Fruit fly (Drosophila melanogaster): Measurements from ENCODE around the gene Cbp80.

Gene Cbp80

DNA sequence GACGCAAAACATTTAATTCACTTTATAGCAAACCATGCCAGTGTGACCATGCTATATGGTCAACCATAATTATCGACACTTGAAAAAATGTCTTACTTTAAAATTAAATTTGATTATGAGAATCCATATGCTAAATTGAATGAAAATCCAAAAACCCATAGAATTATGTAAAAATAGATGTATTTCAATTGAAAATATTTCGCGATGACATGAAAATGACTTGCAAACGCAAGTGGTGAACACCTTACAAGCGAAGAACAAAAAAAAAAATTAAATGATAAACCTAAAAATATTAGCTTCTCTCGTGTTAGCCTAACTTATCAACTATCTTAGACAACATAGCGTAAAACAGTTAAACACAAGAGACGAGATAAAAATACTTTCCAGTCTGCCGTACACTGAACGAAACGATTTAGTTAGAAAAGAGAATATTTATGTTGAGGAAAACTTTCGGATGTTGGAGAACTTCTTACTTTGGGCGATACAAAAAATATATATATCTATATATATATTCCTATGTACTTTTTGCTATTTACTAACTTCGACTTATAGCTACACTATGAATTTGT, 30.1 kb downstream of the Cbp80 start (continued):
- peak; percentile 64 for TF ChIP-seq topi (GFP tag; optimal IDR thresholded peaks at IDR 0.05)
- TF ChIP-seq net (GFP tag; optimal IDR thresholded peaks at IDR 0.05): peak; percentile 51
- TF ChIP-seq Eip78C (GFP tag): peak; percentile 90
- no peak for TF ChIP-seq CG7368 (GFP tag; optimal IDR thresholded peaks at IDR 0.05)
- no peak for TF ChIP-seq CG9139 (GFP tag; optimal IDR thresholded peaks at IDR 0.05)
- TF ChIP-seq CG10631 (GFP tag; optimal IDR thresholded peaks at IDR 0.05): peak; percentile 62
- no peak for TF ChIP-seq CG1621 (tag; optimal IDR thresholded peaks at IDR 0.05)
- TF ChIP-seq CG11902 (GFP tag; optimal IDR thresholded peaks at IDR 0.05): no peak
- TF ChIP-seq Eip93F (GFP tag; optimal IDR thresholded peaks at IDR 0.05): no peak
- TF ChIP-seq CG6792 (GFP tag; optimal IDR thresholded peaks at IDR 0.05): peak; percentile 53
- TF ChIP-seq Ets96B (tag; optimal IDR thresholded peaks at IDR 0.05): peak; percentile 38
- TF ChIP-seq CG6854 (GFP tag; optimal IDR thresholded peaks at IDR 0.05): no peak
- TF ChIP-seq CG8119 (GFP tag; IDR thresholded peaks at IDR 0.05): peak; percentile 64
- peak; percentile 78 for TF ChIP-seq CG15336 (GFP tag; IDR thresholded peaks at IDR 0.05)
- TF ChIP-seq Sox15 (GFP tag; optimal IDR thresholded peaks at IDR 0.05): peak; percentile 38
- peak in 1 of 2 experiments; percentile 32 for TF ChIP-seq ss (GFP tag; optimal IDR thresholded peaks at IDR 0.05)
- TF ChIP-seq salr (GFP tag; optimal IDR thresholded peaks at IDR 0.05): peak in 1 of 2 experiments; percentile 57
- peak; percentile 51 for TF ChIP-seq CG10669 (GFP tag; optimal IDR thresholded peaks at IDR 0.05)
- TF ChIP-seq dsx (GFP tag; optimal IDR thresholded peaks at IDR 0.05; ENCODE audit: poor library complexity, severe bottlenecking): no peak
- no peak for TF ChIP-seq Hr38 (GFP tag; optimal IDR thresholded peaks at IDR 0.05)
- peak; percentile 41 for TF ChIP-seq CG11762 (GFP tag; optimal IDR thresholded peaks at IDR 0.05; ENCODE audit: insufficient read depth)
- no peak for TF ChIP-seq CG11294 (GFP tag; IDR thresholded peaks at IDR 0.05)
- TF ChIP-seq Hr4 (GFP tag; optimal IDR thresholded peaks at IDR 0.05): peak; percentile 64
- TF ChIP-seq fkh (GFP tag; optimal IDR thresholded peaks at IDR 0.05): no peak
- TF ChIP-seq dac (GFP tag; optimal IDR thresholded peaks at IDR 0.05): peak; percentile 32
- TF ChIP-seq cyc (GFP tag; optimal IDR thresholded peaks at IDR 0.05): peak; percentile 57
- TF ChIP-seq fd85E (GFP tag; optimal IDR thresholded peaks at IDR 0.05): no peak
- TF ChIP-seq Hr39 (GFP tag; optimal IDR thresholded peaks at IDR 0.05): peak; percentile 67
- TF ChIP-seq Sox14 (GFP tag; optimal IDR thresholded peaks at IDR 0.05): peak; percentile 53
- peak; percentile 69 for TF ChIP-seq lz (GFP tag; optimal IDR thresholded peaks at IDR 0.05)
- TF ChIP-seq vri (GFP tag; optimal IDR thresholded peaks at IDR 0.05): peak; percentile 29
- TF ChIP-seq eg (GFP tag; IDR thresholded peaks at IDR 0.05): peak; percentile 71
- TF ChIP-seq Gug (GFP tag; IDR thresholded peaks at IDR 0.05): peak; percentile 67
- peak; percentile 61 for TF ChIP-seq acj6 (GFP tag; optimal IDR thresholded peaks at IDR 0.05)
- TF ChIP-seq svp (GFP tag): peak; percentile 81
- TF ChIP-seq CG3919 (GFP tag; optimal IDR thresholded peaks at IDR 0.05): peak; percentile 61
- no peak for TF ChIP-seq spab (GFP tag; optimal IDR thresholded peaks at IDR 0.05)
- peak; percentile 64; the same call in 2 of the 3 replicates for TF ChIP-seq CG6163 (GFP tag; IDR thresholded peaks at IDR 0.05)

DNA sequence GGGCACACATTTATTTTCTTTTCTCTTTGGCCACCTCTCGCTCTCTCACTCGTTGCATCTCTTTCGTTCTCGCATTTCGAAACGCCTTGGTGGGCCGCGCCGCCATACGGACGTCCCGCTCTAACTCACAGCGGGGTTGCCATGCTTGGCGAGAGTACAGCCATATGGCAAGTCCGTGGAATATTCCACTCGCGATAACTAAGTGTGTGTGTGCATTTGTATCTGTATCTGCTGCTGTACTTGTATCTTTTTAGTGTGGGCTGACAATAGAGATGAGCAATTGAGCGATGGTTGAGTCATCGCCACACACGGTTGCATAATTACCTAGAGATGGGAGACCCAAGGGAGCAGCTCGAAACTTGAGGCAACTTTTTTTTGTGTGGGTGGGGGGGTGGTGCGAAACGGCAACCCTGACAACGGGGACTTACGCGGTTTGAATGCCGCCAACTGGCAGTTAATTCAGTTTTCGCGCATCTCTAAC, 34.7 kb downstream of the Cbp80 start:
- TF ChIP-seq Hr38 (GFP tag; optimal IDR thresholded peaks at IDR 0.05): peak; percentile 38
- TF ChIP-seq CG8119 (GFP tag; IDR thresholded peaks at IDR 0.05): peak; percentile 78
- TF ChIP-seq Eip78C (GFP tag): peak; percentile 90
- peak; percentile 89 for TF ChIP-seq topi (GFP tag; optimal IDR thresholded peaks at IDR 0.05)
- peak; percentile 82 for TF ChIP-seq CG3919 (GFP tag; optimal IDR thresholded peaks at IDR 0.05)
- TF ChIP-seq net (GFP tag; optimal IDR thresholded peaks at IDR 0.05): peak; percentile 78
- TF ChIP-seq fd59A (GFP tag; optimal IDR thresholded peaks at IDR 0.05): peak; percentile 27
- TF ChIP-seq Gug (GFP tag; IDR thresholded peaks at IDR 0.05): peak; percentile 74
- TF ChIP-seq Lpt (GFP tag; optimal IDR thresholded peaks at IDR 0.05): peak; percentile 63
- TF ChIP-seq pdm3 (GFP tag; optimal IDR thresholded peaks at IDR 0.05): peak; percentile 84
- peak; percentile 75 for TF ChIP-seq CG32006 (GFP tag; optimal IDR thresholded peaks at IDR 0.05)
- TF ChIP-seq svp (GFP tag): peak; percentile 95
- TF ChIP-seq CG6808 (GFP tag; optimal IDR thresholded peaks at IDR 0.05): peak; percentile 53
- TF ChIP-seq dsx (GFP tag; optimal IDR thresholded peaks at IDR 0.05; ENCODE audit: poor library complexity, severe bottlenecking): peak; percentile 69
- peak; percentile 72 for TF ChIP-seq achi (GFP tag; optimal IDR thresholded peaks at IDR 0.05)
- TF ChIP-seq CG4318 (GFP tag; optimal IDR thresholded peaks at IDR 0.05): peak; percentile 47
- peak; percentile 68 for TF ChIP-seq Eip75B (GFP tag; optimal IDR thresholded peaks at IDR 0.05)
- TF ChIP-seq Ets96B (tag; optimal IDR thresholded peaks at IDR 0.05): peak; percentile 61
- TF ChIP-seq acj6 (GFP tag; optimal IDR thresholded peaks at IDR 0.05): peak; percentile 79
- TF ChIP-seq Blimp-1 (GFP tag; optimal IDR thresholded peaks at IDR 0.05): peak; percentile 54
- TF ChIP-seq CG1621 (tag; optimal IDR thresholded peaks at IDR 0.05): peak; percentile 74
- peak; percentile 80 for TF ChIP-seq CG6792 (GFP tag; optimal IDR thresholded peaks at IDR 0.05)
- peak; percentile 17 for TF ChIP-seq spab (GFP tag; optimal IDR thresholded peaks at IDR 0.05)
- peak; percentile 82 for TF ChIP-seq Sox14 (GFP tag; optimal IDR thresholded peaks at IDR 0.05)
- peak; percentile 88 for TF ChIP-seq Hr39 (GFP tag; optimal IDR thresholded peaks at IDR 0.05)
- TF ChIP-seq CG34406 (GFP tag; optimal IDR thresholded peaks at IDR 0.05): peak; percentile 79
- peak; percentile 81 for TF ChIP-seq CG11294 (GFP tag; IDR thresholded peaks at IDR 0.05)

Data from whole organism, prepupa.